Fruit fly (Drosophila melanogaster): Measurements from ENCODE around the gene CG9114.

DNA sequence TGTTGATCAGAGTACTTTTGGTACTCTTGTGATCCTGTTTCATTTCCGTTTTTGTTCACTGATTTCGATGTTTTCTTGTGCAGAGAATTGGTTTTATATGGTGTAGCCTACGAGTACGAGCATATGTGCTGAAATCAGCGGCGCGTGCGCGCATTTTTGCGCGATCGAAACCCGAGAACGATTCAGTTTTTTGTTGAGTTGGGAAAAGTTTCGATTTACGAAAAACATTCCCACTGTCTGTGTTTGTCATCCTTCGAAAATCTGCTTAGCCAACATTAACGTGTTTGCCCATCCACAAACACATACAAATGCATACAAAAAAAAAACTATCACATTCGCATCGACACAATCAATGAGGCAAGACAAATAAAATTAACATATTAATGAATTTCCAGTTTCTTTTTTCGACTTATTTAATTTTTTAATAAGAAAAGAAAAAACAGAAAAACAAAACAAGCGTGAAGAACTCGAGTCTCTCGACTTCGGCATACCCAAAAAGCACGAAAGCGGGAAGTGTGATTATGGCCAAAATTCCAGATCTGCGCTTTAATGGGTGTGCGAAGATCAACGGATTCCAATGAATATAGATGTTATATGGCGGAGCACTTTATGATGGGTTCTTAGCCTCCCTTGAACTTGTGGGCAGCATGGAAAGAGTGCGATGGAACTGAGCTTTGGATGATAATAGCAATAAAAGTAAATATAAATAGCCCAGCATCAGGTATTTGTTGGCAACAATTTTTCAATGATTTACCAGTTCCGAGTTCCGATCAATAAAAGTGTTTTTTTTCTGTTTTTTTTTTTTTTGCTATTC is 32.8 kb downstream of the CG9114 start:
- TF ChIP-seq CG4496 (GFP tag; IDR thresholded peaks at IDR 0.05) (no peak), EcR (GFP tag; optimal IDR thresholded peaks at IDR 0.05) (no peak), CG13204 (GFP tag; optimal IDR thresholded peaks at IDR 0.05) (no peak), fd96Ca (GFP tag; IDR thresholded peaks at IDR 0.05) (no peak), CG14655 (GFP tag; optimal IDR thresholded peaks at IDR 0.05) (no peak)
